Fruit fly (Drosophila melanogaster): ENCODE results near the gene CG16952.

The CG16952 gene

DNA sequence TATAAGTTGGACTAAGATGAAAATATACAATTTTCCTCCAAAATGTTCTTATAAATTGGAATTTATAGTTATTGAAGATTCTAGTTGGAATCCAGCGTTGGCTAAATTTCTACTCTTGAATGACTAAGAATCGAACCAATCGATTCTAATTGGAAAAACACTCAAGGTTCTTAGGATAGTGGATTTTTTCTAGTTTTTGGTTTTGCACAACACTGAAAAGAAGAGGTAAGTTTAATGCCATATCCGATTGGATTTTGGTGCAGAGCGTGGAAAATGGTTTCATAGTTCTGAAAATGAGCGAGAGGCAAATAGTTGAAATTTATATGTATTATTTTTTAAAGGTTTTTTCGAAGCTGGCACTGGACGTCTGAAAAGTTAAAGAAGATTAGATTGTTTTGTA, 5.6 kb downstream of the CG16952 start:
- TF ChIP-seq D19B (GFP tag; optimal IDR thresholded peaks at IDR 0.05) (no peak), CG9609 (GFP tag; optimal IDR thresholded peaks at IDR 0.05) (no peak), CG18011 (GFP tag; optimal IDR thresholded peaks at IDR 0.05) (no peak), seq (GFP tag; IDR thresholded peaks at IDR 0.05) (no peak), CG10267 (tag; optimal IDR thresholded peaks at IDR 0.05) (peak; percentile 67), Dek (tag; optimal IDR thresholded peaks at IDR 0.05) (no peak), CG2120 (GFP tag; optimal IDR thresholded peaks at IDR 0.05) (no peak), mld (GFP tag; IDR thresholded peaks at IDR 0.05; ENCODE audit: partially characterized antibody) (no peak), Nf-YB (GFP tag; optimal IDR thresholded peaks at IDR 0.05) (no peak), CG31365 (tag; optimal IDR thresholded peaks at IDR 0.05) (no peak), MTF-1 (GFP tag; optimal IDR thresholded peaks at IDR 0.05; ENCODE audit: borderline replicate concordance) (no peak), CG9797 (GFP tag; optimal IDR thresholded peaks at IDR 0.05) (no peak), mirr (GFP tag; optimal IDR thresholded peaks at IDR 0.05) (no peak), CG5245 (GFP tag; optimal IDR thresholded peaks at IDR 0.05) (no peak), BtbVII (GFP tag; optimal IDR thresholded peaks at IDR 0.05) (no peak), Elba2 (GFP tag; optimal IDR thresholded peaks at IDR 0.05) (peak; percentile 46), Dbx (GFP tag; IDR thresholded peaks at IDR 0.05) (no peak), slp2 (GFP tag; optimal IDR thresholded peaks at IDR 0.05) (no peak), CG8290 (GFP tag; optimal IDR thresholded peaks at IDR 0.05) (peak; percentile 51), CG8290 (tag; optimal IDR thresholded peaks at IDR 0.05) (peak in 1 of 2 experiments; percentile 32), zen (tag; optimal IDR thresholded peaks at IDR 0.05) (peak; percentile 70), Rx (GFP tag; IDR thresholded peaks at IDR 0.05) (no peak), Dll (GFP tag; IDR thresholded peaks at IDR 0.05; ENCODE audit: partially characterized antibody) (no peak), Dref (GFP tag; IDR thresholded peaks at IDR 0.05) (no peak), CG30431 (GFP tag; optimal IDR thresholded peaks at IDR 0.05) (no peak), chn (GFP tag; optimal IDR thresholded peaks at IDR 0.05) (no peak), sima (GFP tag; optimal IDR thresholded peaks at IDR 0.05) (no peak), so (GFP tag; IDR thresholded peaks at IDR 0.05) (no peak), insv (GFP tag; optimal IDR thresholded peaks at IDR 0.05) (peak; percentile 91 to 99), bbx (GFP tag; IDR thresholded peaks at IDR 0.05; ENCODE audit: partially characterized antibody) (no peak), aop (GFP tag; IDR thresholded peaks at IDR 0.05) (no peak), ssp (GFP tag; IDR thresholded peaks at IDR 0.05) (no peak), CG2199 (GFP tag; IDR thresholded peaks at IDR 0.05) (no peak), ftz-f1 (GFP tag; optimal IDR thresholded peaks at IDR 0.05) (no peak), trem (tag; optimal IDR thresholded peaks at IDR 0.05) (no peak), Ets65A (GFP tag) (no peak), CG15479 (GFP tag; optimal IDR thresholded peaks at IDR 0.05) (peak; percentile 19), Dip3 (GFP tag; optimal IDR thresholded peaks at IDR 0.05) (no peak), CG10462 (GFP tag; optimal IDR thresholded peaks at IDR 0.05) (no peak)

DNA sequence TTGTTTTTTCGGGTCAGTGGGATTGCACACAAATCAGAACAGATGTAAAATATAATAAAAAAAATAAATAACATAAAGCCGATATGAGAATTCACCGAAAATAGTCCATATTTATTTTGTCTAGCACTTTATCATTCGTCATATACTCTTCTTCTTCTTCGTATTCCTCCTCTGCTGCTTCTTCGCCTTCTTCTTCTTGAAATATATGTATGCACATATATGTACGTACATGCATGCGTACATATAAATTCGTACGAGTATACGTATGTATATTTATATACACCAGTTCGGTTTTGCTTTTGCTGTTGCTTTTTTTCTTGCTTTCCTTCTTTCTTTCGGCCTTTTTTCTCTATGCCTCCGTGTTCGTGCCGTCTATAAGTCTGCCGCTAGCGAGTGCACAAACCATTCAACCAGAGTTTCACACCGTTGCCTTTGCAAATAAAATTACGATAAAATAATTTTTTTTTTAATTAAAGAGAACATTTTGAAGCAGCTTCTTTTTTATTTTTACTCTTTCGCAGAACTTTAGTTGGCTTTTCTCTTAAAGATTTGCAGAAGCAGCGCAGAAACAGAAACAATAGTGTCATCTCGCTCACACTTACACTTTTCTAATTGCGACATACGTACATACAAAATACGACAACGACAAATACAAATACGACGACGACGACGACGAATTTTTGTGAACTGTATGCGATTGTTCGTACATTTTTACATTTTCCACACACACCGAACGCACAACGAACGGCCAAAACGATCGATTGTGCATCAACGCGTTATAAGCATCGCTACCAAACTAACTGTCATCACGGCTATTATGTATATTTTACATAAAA, 16.6 kb downstream of the CG16952 start:
- TF ChIP-seq caup (GFP tag; optimal IDR thresholded peaks at IDR 0.05; ENCODE audit: severe bottlenecking), result no peak
- TF ChIP-seq CkIIα-i1 (GFP tag; IDR thresholded peaks at IDR 0.05), result no peak
- no peak for TF ChIP-seq Kr (GFP tag; optimal IDR thresholded peaks at IDR 0.05)
- TF ChIP-seq cg (GFP tag; optimal IDR thresholded peaks at IDR 0.05), result peak; percentile 58
- TF ChIP-seq CG43689 (GFP tag; IDR thresholded peaks at IDR 0.05), result no peak
- no peak for TF ChIP-seq Ravus (GFP tag; IDR thresholded peaks at IDR 0.05)
- peak; percentile 84 for TF ChIP-seq YL-1 (GFP tag; optimal IDR thresholded peaks at IDR 0.05)
- no peak for TF ChIP-seq fd3F (GFP tag; optimal IDR thresholded peaks at IDR 0.05)
- no peak for TF ChIP-seq bbx (GFP tag; IDR thresholded peaks at IDR 0.05; ENCODE audit: partially characterized antibody)
- TF ChIP-seq CG2889 (GFP tag; IDR thresholded peaks at IDR 0.05), result no peak
- peak; percentile 48 for TF ChIP-seq trem (tag; optimal IDR thresholded peaks at IDR 0.05)
- no peak for TF ChIP-seq ewg (GFP tag; optimal IDR thresholded peaks at IDR 0.05)
- TF ChIP-seq Chrac-16 (GFP tag; optimal IDR thresholded peaks at IDR 0.05), result no peak
- peak; percentile 58; the same call in 1 of the 2 replicates for TF ChIP-seq amos (GFP tag; IDR thresholded peaks at IDR 0.05; ENCODE audit: partially characterized antibody)
- TF ChIP-seq phol (tag; optimal IDR thresholded peaks at IDR 0.05), result no peak

All from whole organism, embryonic.